Fruit fly (Drosophila melanogaster) whole organism: ENCODE results near the gene Ogg1.

Source experiments
- CG8478 ChIP-seq: fragments of >200 bp; optimal IDR thresholded peaks from 2 replicates; lab custom pipeline; 2018; ENCODE audit warnings: inconsistent platforms
- Dll ChIP-seq: fragments of >200 bp; optimal IDR thresholded peaks from 2 replicates; lab custom pipeline; 2017
- pan ChIP-seq: fragments of >200 bp; optimal IDR thresholded peaks from 2 replicates; lab custom pipeline; 2017
- usp ChIP-seq: fragments of >200 bp; optimal IDR thresholded peaks from 2 replicates; lab custom pipeline; 2017; ENCODE audit warnings: missing biosample characterization, missing genetic modification characterization, mixed read lengths

DNA sequence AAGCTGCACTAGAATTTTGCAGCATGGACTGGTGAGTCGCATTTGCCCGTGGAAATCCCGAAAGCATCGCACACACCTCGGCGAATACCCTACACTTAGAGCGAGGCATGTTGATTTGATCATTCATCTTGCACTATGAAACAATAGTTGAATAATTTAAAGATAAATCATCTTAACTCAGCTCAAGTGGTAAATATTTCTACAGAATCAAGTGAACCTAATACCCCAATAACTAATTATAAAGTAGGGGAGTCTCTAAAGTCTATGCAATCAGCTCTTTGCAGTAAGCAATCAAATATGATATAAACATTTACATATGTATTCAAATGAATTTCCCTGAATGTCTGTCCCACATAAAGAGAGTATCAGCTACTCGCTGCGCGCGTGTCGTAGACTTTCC is 12.7 kb upstream of the Ogg1 start:
- no peak for TF ChIP-seq usp (GFP tag; lab: Kevin White, UChicago)
- no peak for TF ChIP-seq pan (lab: Kevin White, UChicago)
- no peak for TF ChIP-seq CG8478 (lab: Kevin White, UChicago)
- no peak for TF ChIP-seq Dll (lab: Kevin White, UChicago)
